Worm (Caenorhabditis elegans): ENCODE data around the gene sra-6.

The sra-6 gene

ce11 chrII:9577630-9578029, 27.0 kb upstream of the sra-6 start:
- TF ChIP-seq tbx-8 (GFP tag; optimal IDR thresholded peaks at IDR 0.05) = no peak
- no peak for TF ChIP-seq lin-13 (tag; optimal IDR thresholded peaks at IDR 0.05)
- no peak for TF ChIP-seq ceh-43 (GFP tag; optimal IDR thresholded peaks at IDR 0.05)
- no peak for TF ChIP-seq M03D4.4 (tag; optimal IDR thresholded peaks at IDR 0.05)
- TF ChIP-seq snpc-4 (tag; optimal IDR thresholded peaks at IDR 0.05) = no peak
- TF ChIP-seq sptf-1 (tag; optimal IDR thresholded peaks at IDR 0.05) = no peak
- no peak for TF ChIP-seq ceh-39 (tag; optimal IDR thresholded peaks at IDR 0.05)

- TF ChIP-seq mep-1 (tag; optimal IDR thresholded peaks at IDR 0.05) (no peak), nhr-28 (tag; optimal IDR thresholded peaks at IDR 0.05) (no peak), flh-1 (GFP tag; optimal IDR thresholded peaks at IDR 0.05) (no peak)
Observed at ce11 chrII:9576707-9577106, 26.1 kb upstream of the sra-6 start.

ce11 chrII:9575670-9576069, 25.1 kb upstream of the sra-6 start, which contains the start of gene exc-7:
exc-7 (plus strand) TSS chrII:9575970.
- no peak for TF ChIP-seq zip-8 (tag; optimal IDR thresholded peaks at IDR 0.05)
- TF ChIP-seq nhr-76 (tag; optimal IDR thresholded peaks at IDR 0.05) = no peak
- no peak for TF ChIP-seq unc-62 (GFP tag; optimal IDR thresholded peaks at IDR 0.05)
- no peak for TF ChIP-seq ceh-43 (GFP tag; optimal IDR thresholded peaks at IDR 0.05)

ce11 chrII:9574406-9574805, 23.8 kb upstream of the sra-6 start:
- TF ChIP-seq unc-62 (GFP tag; optimal IDR thresholded peaks at IDR 0.05) = no peak
- no peak for TF ChIP-seq nhr-237 (tag; optimal IDR thresholded peaks at IDR 0.05)
- TF ChIP-seq bed-3 (GFP tag; optimal IDR thresholded peaks at IDR 0.05) = no peak
- no peak for TF ChIP-seq hlh-1 (tag; optimal IDR thresholded peaks at IDR 0.05)
- no peak for TF ChIP-seq nhr-28 (tag; optimal IDR thresholded peaks at IDR 0.05)
- peak; percentile 77 for TF ChIP-seq ceh-43 (GFP tag; optimal IDR thresholded peaks at IDR 0.05)
- no peak for TF ChIP-seq unc-39 (tag; optimal IDR thresholded peaks at IDR 0.05)
- no peak for TF ChIP-seq ceh-39 (tag; optimal IDR thresholded peaks at IDR 0.05)
- TF ChIP-seq ceh-83 (GFP tag; optimal IDR thresholded peaks at IDR 0.05) = no peak
- TF ChIP-seq cnd-1 (tag; optimal IDR thresholded peaks at IDR 0.05) = no peak
- TF ChIP-seq nhr-2 (tag; optimal IDR thresholded peaks at IDR 0.05) = no peak
- TF ChIP-seq lsy-2 (tag; optimal IDR thresholded peaks at IDR 0.05) = no peak
- TF ChIP-seq ztf-11 (tag; optimal IDR thresholded peaks at IDR 0.05) = no peak
- TF ChIP-seq ham-2 (GFP tag; optimal IDR thresholded peaks at IDR 0.05) = peak; percentile 12
- no peak for TF ChIP-seq unc-120 (tag; optimal IDR thresholded peaks at IDR 0.05; ENCODE audit: poor library complexity, severe bottlenecking)
- no peak for TF ChIP-seq ces-1 (GFP tag; optimal IDR thresholded peaks at IDR 0.05)
- TF ChIP-seq sptf-1 (tag; optimal IDR thresholded peaks at IDR 0.05) = peak; percentile 69
- TF ChIP-seq zip-8 (tag; optimal IDR thresholded peaks at IDR 0.05) = no peak
- TF ChIP-seq drap-1 (GFP tag; optimal IDR thresholded peaks at IDR 0.05) = peak; percentile 13
- no peak for TF ChIP-seq mab-5 (tag; optimal IDR thresholded peaks at IDR 0.05)
- no peak for TF ChIP-seq elt-3 (tag; optimal IDR thresholded peaks at IDR 0.05)
- TF ChIP-seq lin-13 (tag; optimal IDR thresholded peaks at IDR 0.05) = no peak
- no peak for TF ChIP-seq elt-1 (tag; optimal IDR thresholded peaks at IDR 0.05; ENCODE audit: borderline replicate concordance, insufficient read depth)
- TF ChIP-seq mls-2 (tag; optimal IDR thresholded peaks at IDR 0.05) = peak; percentile 59
- TF ChIP-seq snpc-4 (tag; optimal IDR thresholded peaks at IDR 0.05) = no peak

ce11 chrII:9573412-9573811, 22.8 kb upstream of the sra-6 start:
- peak; percentile 22 for TF ChIP-seq blmp-1 (tag; optimal IDR thresholded peaks at IDR 0.05)
- no peak for TF ChIP-seq snpc-4 (tag; optimal IDR thresholded peaks at IDR 0.05)
- no peak for TF ChIP-seq ceh-39 (tag; optimal IDR thresholded peaks at IDR 0.05)
- no peak for TF ChIP-seq ceh-83 (GFP tag; optimal IDR thresholded peaks at IDR 0.05)
- no peak for TF ChIP-seq drap-1 (GFP tag; optimal IDR thresholded peaks at IDR 0.05)
- no peak for TF ChIP-seq mep-1 (tag; optimal IDR thresholded peaks at IDR 0.05)
- no peak for TF ChIP-seq ham-2 (GFP tag; optimal IDR thresholded peaks at IDR 0.05)
- TF ChIP-seq nhr-76 (tag; optimal IDR thresholded peaks at IDR 0.05) = no peak

- peak; percentile 75 for TF ChIP-seq ham-2 (GFP tag; optimal IDR thresholded peaks at IDR 0.05)
- TF ChIP-seq ces-1 (GFP tag; optimal IDR thresholded peaks at IDR 0.05) = peak; percentile 21
- peak; percentile 57 for TF ChIP-seq unc-39 (tag; optimal IDR thresholded peaks at IDR 0.05)
- TF ChIP-seq lin-13 (tag; optimal IDR thresholded peaks at IDR 0.05) = no peak
- no peak for TF ChIP-seq nhr-12 (tag; optimal IDR thresholded peaks at IDR 0.05)
- TF ChIP-seq zip-8 (tag; optimal IDR thresholded peaks at IDR 0.05) = no peak
- peak; percentile 22 for TF ChIP-seq ztf-11 (tag; optimal IDR thresholded peaks at IDR 0.05)
- TF ChIP-seq lin-32 (GFP tag; optimal IDR thresholded peaks at IDR 0.05) = peak; percentile 86
- TF ChIP-seq nhr-237 (tag; optimal IDR thresholded peaks at IDR 0.05) = no peak
- no peak for TF ChIP-seq snpc-4 (tag; optimal IDR thresholded peaks at IDR 0.05)
- TF ChIP-seq ceh-43 (GFP tag; optimal IDR thresholded peaks at IDR 0.05) = peak; percentile 90
- TF ChIP-seq elt-3 (tag; optimal IDR thresholded peaks at IDR 0.05) = no peak
- TF ChIP-seq drap-1 (GFP tag; optimal IDR thresholded peaks at IDR 0.05) = peak; percentile 92
- peak; percentile 23 for TF ChIP-seq hlh-1 (tag; optimal IDR thresholded peaks at IDR 0.05)
- TF ChIP-seq pha-4 (tag; optimal IDR thresholded peaks at IDR 0.05) = no peak
- TF ChIP-seq ceh-83 (GFP tag; optimal IDR thresholded peaks at IDR 0.05) = peak; percentile 91
- no peak for TF ChIP-seq nhr-76 (tag; optimal IDR thresholded peaks at IDR 0.05)
- peak; percentile 95 for TF ChIP-seq mls-2 (tag; optimal IDR thresholded peaks at IDR 0.05)
- TF ChIP-seq elt-1 (tag; optimal IDR thresholded peaks at IDR 0.05; ENCODE audit: borderline replicate concordance, insufficient read depth) = no peak
- TF ChIP-seq flh-1 (GFP tag; optimal IDR thresholded peaks at IDR 0.05) = peak; percentile 79
- peak; percentile 85 for TF ChIP-seq bed-3 (GFP tag; optimal IDR thresholded peaks at IDR 0.05)
- no peak for TF ChIP-seq nhr-28 (tag; optimal IDR thresholded peaks at IDR 0.05)
- no peak for TF ChIP-seq blmp-1 (tag; optimal IDR thresholded peaks at IDR 0.05)
- TF ChIP-seq ceh-39 (tag; optimal IDR thresholded peaks at IDR 0.05) = no peak
- TF ChIP-seq sptf-1 (tag; optimal IDR thresholded peaks at IDR 0.05) = peak; percentile 95
- TF ChIP-seq unc-120 (tag; optimal IDR thresholded peaks at IDR 0.05; ENCODE audit: poor library complexity, severe bottlenecking) = peak; percentile 84
- peak; percentile 94 for TF ChIP-seq M03D4.4 (tag; optimal IDR thresholded peaks at IDR 0.05)
- peak; percentile 90 for TF ChIP-seq sem-2 (GFP tag; optimal IDR thresholded peaks at IDR 0.05)
- TF ChIP-seq cnd-1 (tag; optimal IDR thresholded peaks at IDR 0.05) = peak; percentile 93
- TF ChIP-seq tbx-8 (GFP tag; optimal IDR thresholded peaks at IDR 0.05) = peak; percentile 85
- peak; percentile 6 for TF ChIP-seq mep-1 (tag; optimal IDR thresholded peaks at IDR 0.05)
Observed at ce11 chrII:9566045-9566444, 15.4 kb upstream of the sra-6 start.
